Fruit fly (Drosophila melanogaster) whole organism, embryonic: ENCODE results near the gene CG43998.

Experiments used
- Aef1 ChIP-seq: fragments of 200-800 bp; sonication (Bioruptor generic); IDR thresholded peaks from 3 replicates; pipeline ENCODE4 v1.3.6; 2022; ENCODE audit warnings: missing biosample characterization, missing genetic modification characterization
- Atf-2 ChIP-seq: fragments of 200-800 bp; sonication (Bioruptor generic); optimal IDR thresholded peaks from 2 replicates; lab custom pipeline; 2016; ENCODE audit warnings: missing biosample characterization, missing genetic modification characterization
- CG11085 ChIP-seq: fragments of 200-800 bp; sonication (Bioruptor generic); IDR thresholded peaks from 2 replicates; pipeline ENCODE4 v1.3.6; 2022; ENCODE audit warnings: missing biosample characterization, missing genetic modification characterization
- CG12071 ChIP-seq: fragments of 200-800 bp; sonication (Bioruptor generic); optimal IDR thresholded peaks from 3 replicates; lab custom pipeline; 2018; ENCODE audit warnings: missing biosample characterization, mild to moderate bottlenecking, missing genetic modification characterization
- CG12155 ChIP-seq: fragments of 200-800 bp; sonication (Bioruptor generic); optimal IDR thresholded peaks from 3 replicates; lab custom pipeline; 2016; ENCODE audit warnings: missing biosample characterization, missing genetic modification characterization
- CG13624 ChIP-seq: fragments of 200-800 bp; sonication (Bioruptor generic); optimal IDR thresholded peaks from 2 replicates; lab custom pipeline; 2016; ENCODE audit warnings: missing biosample characterization, missing genetic modification characterization
- CG1603 ChIP-seq: fragments of 200-800 bp; sonication (Bioruptor generic); optimal IDR thresholded peaks from 2 replicates; lab custom pipeline; 2019; ENCODE audit warnings: missing biosample characterization, mild to moderate bottlenecking, missing genetic modification characterization, moderate library complexity
- CG16779 ChIP-seq: fragments of 200-800 bp; sonication (Bioruptor generic); IDR thresholded peaks from 2 replicates; pipeline ENCODE4 v1.3.6; 2022; ENCODE audit warnings: missing biosample characterization, missing genetic modification characterization
- CG17361 ChIP-seq: fragments of 200-800 bp; sonication (Bioruptor generic); IDR thresholded peaks from 3 replicates; pipeline ENCODE4 v1.3.6; 2022; ENCODE audit warnings: missing biosample characterization, missing genetic modification characterization
- CG17385 ChIP-seq: fragments of 200-800 bp; sonication (Bioruptor generic); optimal IDR thresholded peaks from 3 replicates; lab custom pipeline; 2018; ENCODE audit warnings: missing biosample characterization, mild to moderate bottlenecking, missing genetic modification characterization
- CG7786 ChIP-seq: fragments of 200-800 bp; sonication (Bioruptor generic); optimal IDR thresholded peaks from 2 replicates; lab custom pipeline; 2016; ENCODE audit warnings: missing biosample characterization, missing genetic modification characterization
- CG7963 ChIP-seq: fragments of 200-800 bp; sonication (Bioruptor generic); IDR thresholded peaks from 3 replicates; pipeline ENCODE4 v1.3.6; 2022; ENCODE audit warnings: missing biosample characterization, missing genetic modification characterization; ENCODE audit not compliant: partially characterized antibody
- CG8388 ChIP-seq: fragments of 200-800 bp; sonication (Bioruptor generic); optimal IDR thresholded peaks from 2 replicates; lab custom pipeline; 2019; ENCODE audit warnings: missing biosample characterization, mild to moderate bottlenecking, missing genetic modification characterization, moderate library complexity
- CG9876 ChIP-seq: fragments of 200-800 bp; sonication (Bioruptor generic); optimal IDR thresholded peaks from 2 replicates; lab custom pipeline; 2016; ENCODE audit warnings: missing biosample characterization, missing genetic modification characterization
- Dfd ChIP-seq, 2 experiments: fragments of >200 bp; optimal IDR thresholded peaks; 2 replicates each; lab custom pipeline; 2017; ENCODE audit warnings: missing biosample characterization in 2 of 2, missing genetic modification characterization in 2 of 2
- Doc2 ChIP-seq: fragments of 200-800 bp; sonication (Bioruptor generic); IDR thresholded peaks from 2 replicates; pipeline ENCODE4 v1.3.6; 2022; ENCODE audit warnings: missing biosample characterization, missing genetic modification characterization
- Dp ChIP-seq: fragments of 200-800 bp; sonication (Bioruptor generic); optimal IDR thresholded peaks from 2 replicates; lab custom pipeline; 2018; ENCODE audit warnings: missing biosample characterization, mild to moderate bottlenecking, missing genetic modification characterization, moderate library complexity
- E2f1 ChIP-seq: fragments of 200-800 bp; sonication (Bioruptor generic); IDR thresholded peaks from 2 replicates; pipeline ENCODE4 v1.3.6; 2022; ENCODE audit warnings: missing biosample characterization, missing genetic modification characterization
- Ets97D ChIP-seq: fragments of 200-800 bp; sonication (Bioruptor generic); optimal IDR thresholded peaks from 3 replicates; lab custom pipeline; 2016; ENCODE audit warnings: missing biosample characterization, missing genetic modification characterization
- GATAe ChIP-seq: fragments of 200-800 bp; sonication (Bioruptor generic); conservative IDR thresholded peaks from 2 replicates; pipeline ENCODE4 v1.3.6; 2022; ENCODE audit warnings: missing biosample characterization, missing genetic modification characterization
- HmgD ChIP-seq: fragments of 200-800 bp; sonication (Bioruptor generic); optimal IDR thresholded peaks from 3 replicates; lab custom pipeline; 2016; ENCODE audit warnings: missing biosample characterization, missing genetic modification characterization
- Hmr ChIP-seq: fragments of 200-800 bp; sonication (Bioruptor generic); optimal IDR thresholded peaks from 3 replicates; lab custom pipeline; 2017; ENCODE audit warnings: mild to moderate bottlenecking, missing biosample characterization, missing genetic modification reagents, missing genetic modification characterization
- Hr3 ChIP-seq: fragments of 200-800 bp; sonication (Bioruptor generic); optimal IDR thresholded peaks from 3 replicates; lab custom pipeline; 2016; ENCODE audit warnings: missing biosample characterization, missing genetic modification characterization
- Jarid2 ChIP-seq: fragments of 200-800 bp; sonication (Bioruptor generic); optimal IDR thresholded peaks from 3 replicates; lab custom pipeline; 2017; ENCODE audit warnings: mild to moderate bottlenecking, missing biosample characterization, missing genetic modification reagents, missing genetic modification characterization
- Optix ChIP-seq: fragments of 200-800 bp; sonication (Bioruptor generic); IDR thresholded peaks from 3 replicates; pipeline ENCODE4 v1.3.6; 2022; ENCODE audit warnings: missing biosample characterization, missing genetic modification characterization
- Ptx1 ChIP-seq: fragments of 200-800 bp; sonication (Bioruptor generic); IDR thresholded peaks from 2 replicates; pipeline ENCODE4 v1.3.6; 2022; ENCODE audit warnings: missing biosample characterization, missing genetic modification characterization
- Rx ChIP-seq: fragments of 200-800 bp; sonication (Bioruptor generic); IDR thresholded peaks from 2 replicates; pipeline ENCODE4 v1.3.6; 2022; ENCODE audit warnings: missing biosample characterization, missing genetic modification characterization
- Sin3A ChIP-seq: fragments of >200 bp; optimal IDR thresholded peaks from 2 replicates; lab custom pipeline; 2018
- TFAM ChIP-seq: fragments of 200-800 bp; sonication (Bioruptor generic); optimal IDR thresholded peaks from 2 replicates; lab custom pipeline; 2017; ENCODE audit warnings: missing biosample characterization, missing genetic modification characterization, inconsistent platforms
- br ChIP-seq: fragments of >200 bp; optimal IDR thresholded peaks from 2 replicates; lab custom pipeline; 2017
- cas ChIP-seq: fragments of 200-800 bp; sonication (Bioruptor generic); IDR thresholded peaks from 2 replicates; pipeline ENCODE4 v1.3.6; 2022; ENCODE audit warnings: missing biosample characterization, missing genetic modification characterization
- crc ChIP-seq: fragments of 200-800 bp; sonication (Bioruptor generic); optimal IDR thresholded peaks from 2 replicates; lab custom pipeline; 2016; ENCODE audit warnings: missing biosample characterization, missing genetic modification characterization
- croc ChIP-seq: fragments of 200-800 bp; sonication (Bioruptor generic); conservative IDR thresholded peaks from 3 replicates; pipeline ENCODE4 v1.3.6; 2022; ENCODE audit warnings: missing biosample characterization, missing genetic modification characterization
- dmrt11E ChIP-seq: fragments of 200-800 bp; sonication (Bioruptor generic); optimal IDR thresholded peaks from 3 replicates; lab custom pipeline; 2018; ENCODE audit warnings: missing biosample characterization, mild to moderate bottlenecking, missing genetic modification characterization, moderate library complexity
- dpn ChIP-seq, 2 experiments: fragments of 200-800 bp; sonication (Bioruptor generic); optimal IDR thresholded peaks; 3 replicates each; lab custom pipeline; 2016; ENCODE audit warnings: missing biosample characterization in 2 of 2, missing genetic modification characterization in 2 of 2
- esg ChIP-seq: fragments of 200-800 bp; sonication (Bioruptor generic); conservative IDR thresholded peaks from 2 replicates; pipeline ENCODE4 v1.3.6; 2022; ENCODE audit warnings: missing biosample characterization, missing genetic modification characterization
- h ChIP-seq: fragments of >200 bp; optimal IDR thresholded peaks from 2 replicates; lab custom pipeline; 2017
- hth ChIP-seq: fragments of >200 bp; optimal IDR thresholded peaks from 2 replicates; lab custom pipeline; 2017; ENCODE audit warnings: inconsistent platforms
- jigr1 ChIP-seq: fragments of 200-800 bp; sonication (Bioruptor generic); IDR thresholded peaks from 3 replicates; pipeline ENCODE4 v1.3.6; 2022; ENCODE audit warnings: missing biosample characterization, missing genetic modification characterization
- ken ChIP-seq: fragments of 200-800 bp; sonication (Bioruptor generic); IDR thresholded peaks from 3 replicates; pipeline ENCODE4 v1.3.6; 2022; ENCODE audit warnings: missing biosample characterization, missing genetic modification characterization
- nmo ChIP-seq: fragments of 200-800 bp; sonication (Bioruptor generic); optimal IDR thresholded peaks from 2 replicates; lab custom pipeline; 2018; ENCODE audit warnings: missing biosample characterization, mild to moderate bottlenecking, missing genetic modification characterization, moderate library complexity
- pan ChIP-seq, 4 experiments: fragments of >200 bp in 3 of 4; fragments of 200-800 bp in 1 of 4; sonication (Bioruptor generic) in 1 of 4; optimal IDR thresholded peaks in 3 of 4; IDR thresholded peaks in 1 of 4; 2 replicates each; pipeline versions ENCODE4 v1.3.6 to Lab custom; 2017 to 2022; ENCODE audit warnings: missing biosample characterization in 2 of 4, missing genetic modification characterization in 2 of 4, mixed read lengths in 1 of 4
- prd ChIP-seq, 3 experiments: fragments of >200 bp in 2 of 3; fragments of 200-800 bp in 1 of 3; sonication (Bioruptor generic) in 1 of 3; optimal IDR thresholded peaks in 2 of 3; IDR thresholded peaks in 1 of 3; 2 replicates in 2 of 3; 3 replicates in 1 of 3; pipeline versions ENCODE4 v1.3.6 to Lab custom; 2017 to 2022; ENCODE audit warnings: missing biosample characterization in 1 of 3, missing genetic modification characterization in 1 of 3
- rib ChIP-seq: fragments of 200-800 bp; sonication (Bioruptor generic); IDR thresholded peaks from 2 replicates; pipeline ENCODE4 v1.3.6; 2022; ENCODE audit warnings: missing biosample characterization, missing genetic modification characterization
- schlank ChIP-seq: fragments of 200-800 bp; sonication (Bioruptor generic); optimal IDR thresholded peaks from 2 replicates; lab custom pipeline; 2018; ENCODE audit warnings: missing biosample characterization, mild to moderate bottlenecking, missing genetic modification characterization
- scrt ChIP-seq: fragments of 200-800 bp; sonication (Bioruptor generic); optimal IDR thresholded peaks from 2 replicates; lab custom pipeline; 2018; ENCODE audit warnings: missing biosample characterization, mild to moderate bottlenecking, missing genetic modification characterization, moderate library complexity
- sens ChIP-seq: fragments of 200-800 bp; sonication (Bioruptor generic); peaks from one replicate; lab custom pipeline; 2016; ENCODE audit warnings: missing biosample characterization, missing genetic modification characterization
- sr ChIP-seq: fragments of 200-800 bp; sonication (Bioruptor generic); IDR thresholded peaks from 3 replicates; pipeline ENCODE4 v1.3.6; 2022; ENCODE audit warnings: missing biosample characterization, missing genetic modification characterization
- sug ChIP-seq: fragments of 200-800 bp; optimal IDR thresholded peaks from 2 replicates; lab custom pipeline; 2019; ENCODE audit warnings: missing biosample characterization, mild to moderate bottlenecking, missing genetic modification characterization, moderate library complexity
- tna ChIP-seq: fragments of 200-800 bp; sonication (Bioruptor generic); IDR thresholded peaks from 2 replicates; pipeline ENCODE4 v1.3.6; 2022; ENCODE audit warnings: missing biosample characterization, missing genetic modification characterization; ENCODE audit not compliant: partially characterized antibody
- tx ChIP-seq: fragments of 200-800 bp; sonication (Bioruptor generic); optimal IDR thresholded peaks from 2 replicates; lab custom pipeline; 2016; ENCODE audit warnings: missing biosample characterization, missing genetic modification characterization
- zen ChIP-seq: fragments of 200-800 bp; sonication (Bioruptor generic); optimal IDR thresholded peaks from 3 replicates; lab custom pipeline; 2018; ENCODE audit warnings: missing biosample characterization, mild to moderate bottlenecking, missing genetic modification characterization, moderate library complexity
- zf30C ChIP-seq: fragments of 200-800 bp; sonication (Bioruptor generic); optimal IDR thresholded peaks from 3 replicates; lab custom pipeline; 2018; ENCODE audit warnings: missing biosample characterization, mild to moderate bottlenecking, missing genetic modification characterization

The CG43998 gene

dm6 chr3R:23890886-23891285 is 37.9 kb downstream of the CG43998 start, which contains the start of gene TfIIA-S (continued):
- TF ChIP-seq CG13624 (peak; percentile 92), Ptx1 (GFP tag; lab: Robert Waterston, UW) (no peak), zf30C (GFP tag; lab: Kevin White, UChicago) (no peak), Hmr (GFP tag; lab: Kevin White, UChicago) (peak; percentile 91), Rx (GFP tag; lab: Robert Waterston, UW) (no peak), Aef1 (GFP tag; lab: Robert Waterston, UW) (no peak), TFAM (GFP tag; lab: Kevin White, UChicago) (no peak), Sin3A (peak; percentile 65), tx (peak; percentile 81), rib (GFP tag; lab: Robert Waterston, UW) (no peak), esg (GFP tag; lab: Robert Waterston, UW) (no peak), CG8388 (no peak), hth (no peak), Doc2 (no peak), CG11085 (GFP tag; lab: Robert Waterston, UW) (no peak), CG12155 (GFP tag; lab: Kevin White, UChicago) (peak; percentile 84), nmo (GFP tag; lab: Kevin White, UChicago) (peak; percentile 60), CG1603 (tag; lab: Kevin White, UChicago) (peak; percentile 94), sr (no peak), CG17385 (peak; percentile 55), HmgD (GFP tag; lab: Kevin White, UChicago) (peak; percentile 93), CG17361 (no peak), sens (peak; percentile 90), CG7963 (GFP tag; lab: Robert Waterston, UW) (no peak), crc (GFP tag; lab: Kevin White, UChicago) (peak; percentile 9), E2f1 (GFP tag; lab: Robert Waterston, UW) (no peak), tna (GFP tag; lab: Robert Waterston, UW) (no peak), cas (no peak), sug (peak; percentile 78), Jarid2 (GFP tag; lab: Kevin White, UChicago) (peak; percentile 60), jigr1 (GFP tag; lab: Robert Waterston, UW) (no peak), dmrt11E (peak; percentile 36), CG9876 (GFP tag; lab: Kevin White, UChicago) (peak; percentile 80), Atf-2 (GFP tag; lab: Kevin White, UChicago) (peak; percentile 75), Dp (GFP tag; lab: Kevin White, UChicago) (peak; percentile 85), CG12071 (peak; percentile 21), Hr3 (GFP tag; lab: Kevin White, UChicago) (peak; percentile 69), Ets97D (peak; percentile 95), prd (optimal IDR thresholded peaks at IDR 0.05; lab: Kevin White, UChicago) (no peak), prd (GFP tag; IDR thresholded peaks at IDR 0.05; lab: Robert Waterston, UW) (no peak), ken (no peak), Dfd (GFP tag; optimal IDR thresholded peaks at IDR 0.05; lab: Kevin White, UChicago) (no peak), dpn (GFP tag; optimal IDR thresholded peaks at IDR 0.05; lab: Kevin White, UChicago) (peak; percentile 86 to 91), br (lab: Kevin White, UChicago) (no peak), h (lab: Kevin White, UChicago) (no peak), GATAe (GFP tag; lab: Robert Waterston, UW) (no peak), scrt (peak; percentile 98), schlank (peak; percentile 50), croc (GFP tag; lab: Robert Waterston, UW) (peak; percentile 42; the same call in 2 of the 3 replicates), Optix (no peak), CG16779 (GFP tag; lab: Robert Waterston, UW) (no peak), zen (tag; lab: Kevin White, UChicago) (peak; percentile 55), pan (optimal IDR thresholded peaks at IDR 0.05; lab: Kevin White, UChicago) (no peak), pan (GFP tag; optimal IDR thresholded peaks at IDR 0.05 in 1 of 2, IDR thresholded peaks at IDR 0.05 in 1 of 2) (no peak), CG7786 (GFP tag; lab: Kevin White, UChicago) (peak; percentile 86)
